Fruit fly (Drosophila melanogaster) S2 (cell line): ENCODE measurements around the gene CG43630.

Experiments used
- CG8478 ChIP-seq: fragments of >200 bp; optimal IDR thresholded peaks from 2 replicates; lab custom pipeline; 2018
- CTCF ChIP-seq, 2 experiments: fragments of >200 bp; optimal IDR thresholded peaks; 2 replicates each; lab custom pipeline; 2018

The CG43630 gene

DNA sequence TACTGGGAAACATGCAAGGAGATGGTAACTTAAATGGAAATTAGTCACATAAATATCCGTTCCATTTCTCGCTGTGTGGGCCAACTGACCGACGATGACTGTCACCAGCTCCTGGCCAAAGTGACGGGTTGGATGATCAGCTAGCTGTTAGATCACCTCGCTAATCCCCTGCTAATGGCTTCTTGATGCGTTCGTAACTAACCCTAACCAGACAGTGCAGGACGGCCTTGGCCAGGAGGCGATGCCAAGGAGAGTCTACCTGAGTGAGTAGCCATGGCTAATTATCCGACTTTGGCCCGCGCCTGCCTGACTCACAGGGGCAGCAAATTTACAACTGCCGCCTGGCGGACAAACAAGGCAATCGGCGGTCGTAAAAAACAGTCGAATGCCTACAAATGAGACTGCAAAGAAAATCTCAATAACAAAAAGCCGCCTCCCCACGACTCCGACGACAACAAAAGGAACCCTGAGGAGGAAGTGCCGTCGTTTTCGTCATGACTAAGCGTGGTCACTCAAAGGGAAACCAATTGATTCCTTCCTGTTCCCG lies 30.2 kb downstream of the CG43630 start:
- no peak for TF ChIP-seq CTCF (optimal IDR thresholded peaks at IDR 0.05; lab: Kevin White, UChicago)
- TF ChIP-seq CG8478 (lab: Kevin White, UChicago) = no peak

DNA sequence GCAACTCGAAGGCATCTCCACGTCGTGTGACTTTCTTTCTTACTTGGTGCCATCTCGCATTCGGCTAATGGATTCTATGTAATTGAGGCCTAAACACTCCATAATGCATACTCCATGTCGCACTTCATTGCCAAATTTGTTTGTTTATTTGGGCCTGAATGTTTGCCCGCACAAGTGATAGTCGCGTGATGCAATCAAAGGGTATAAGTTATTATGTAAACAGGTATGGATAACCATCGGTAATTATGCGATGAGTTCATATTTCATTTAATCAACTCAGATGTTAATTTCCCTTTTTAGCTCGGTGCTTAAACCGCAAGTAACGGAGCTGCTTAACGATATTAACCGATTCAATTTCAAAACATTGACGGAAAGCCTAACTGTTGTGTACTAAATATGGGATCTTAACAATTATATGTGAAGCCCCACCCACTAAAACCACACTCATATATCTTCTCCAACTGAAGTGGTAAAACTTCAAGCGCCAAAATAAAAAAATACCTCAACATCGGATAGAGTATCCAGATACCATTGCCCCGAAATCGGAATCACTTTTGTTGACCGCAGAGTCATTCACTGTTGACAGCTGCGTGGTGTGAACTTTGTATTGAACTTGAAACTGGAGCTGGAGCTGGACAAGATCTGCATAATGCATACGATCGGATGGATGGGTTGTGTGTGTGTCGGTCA lies 31.3 kb downstream of the CG43630 start:
- TF ChIP-seq CG8478 (lab: Kevin White, UChicago) (no peak), CTCF (optimal IDR thresholded peaks at IDR 0.05; lab: Kevin White, UChicago) (no peak)

DNA sequence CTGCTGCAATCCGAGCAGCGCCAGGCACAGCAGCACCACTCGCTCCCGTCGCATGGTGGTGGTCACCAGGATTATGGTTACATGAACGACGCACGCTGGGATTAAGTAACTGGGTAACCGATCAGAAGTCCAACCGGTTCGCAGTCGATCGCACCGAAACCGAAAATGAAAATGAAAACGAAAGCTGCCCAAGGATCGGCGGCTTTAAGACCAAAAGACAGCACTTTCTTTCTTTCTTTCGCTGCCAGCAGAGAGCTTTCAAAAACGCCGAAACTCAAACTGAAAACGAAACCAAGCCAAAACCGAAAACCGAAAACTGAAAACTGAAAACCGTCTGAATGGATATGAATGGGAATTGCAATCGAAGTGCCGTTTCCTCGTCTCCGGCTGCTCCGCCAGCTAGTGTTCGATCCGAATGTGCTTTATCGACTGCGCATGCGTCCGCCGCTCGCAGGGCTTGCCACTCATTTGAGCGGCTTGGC lies 34.0 kb downstream of the CG43630 start, which contains the start of gene CG6753:
Gene CG6753, minus strand, starts transcription at position 432 of the 482 bp plus-strand sequence.
- TF ChIP-seq CTCF (optimal IDR thresholded peaks at IDR 0.05; lab: Kevin White, UChicago) (no peak), CG8478 (lab: Kevin White, UChicago) (no peak)

DNA sequence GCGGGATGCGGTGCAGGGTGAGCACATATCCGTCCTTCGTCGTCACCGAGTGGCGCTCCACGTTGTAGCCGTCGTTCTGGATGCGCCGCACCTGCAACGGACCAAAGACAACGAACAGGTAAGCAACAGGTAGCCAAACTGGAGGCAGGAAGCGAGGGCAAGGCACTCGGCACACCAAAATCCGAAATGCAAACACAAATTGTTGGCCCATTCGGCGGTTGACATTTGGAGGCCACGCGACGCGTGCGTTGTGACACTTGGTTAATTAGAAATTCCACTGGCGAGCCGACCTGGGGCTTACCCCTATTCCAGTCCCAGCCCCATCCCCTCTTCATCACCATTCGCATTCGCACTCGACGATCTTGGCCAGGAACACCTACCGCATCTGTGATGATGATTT lies 34.4 kb downstream of the CG43630 start:
- TF ChIP-seq CG8478 (lab: Kevin White, UChicago) (no peak), CTCF (optimal IDR thresholded peaks at IDR 0.05; lab: Kevin White, UChicago) (no peak)

DNA sequence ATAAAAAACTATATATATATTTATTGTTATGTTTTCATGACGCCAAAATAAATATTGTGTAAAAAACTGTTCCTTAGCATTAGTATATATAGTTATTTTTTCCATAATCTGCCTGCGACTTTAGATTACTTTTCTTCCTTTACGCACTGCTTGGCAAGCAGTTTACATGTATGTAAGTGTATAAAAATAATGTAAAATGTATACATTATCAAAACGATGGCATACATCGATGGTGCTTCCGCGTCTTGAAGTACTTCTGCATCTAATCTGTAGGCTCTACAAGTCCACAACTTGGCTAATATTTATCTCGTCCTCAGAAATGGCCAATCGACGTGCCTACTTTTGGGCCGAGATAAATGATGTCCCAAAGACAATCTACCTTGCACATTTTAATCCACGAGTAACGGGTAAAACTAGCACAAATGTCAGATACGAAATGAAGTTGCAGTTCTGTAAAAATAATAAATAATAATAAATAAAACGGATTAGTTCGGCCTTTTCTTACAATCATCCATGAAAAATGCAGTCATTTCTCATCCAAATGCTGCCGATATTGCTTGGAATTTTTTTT lies 38.0 kb downstream of the CG43630 start, which contains the start of gene CG11608:
Gene CG11608, plus strand, starts transcription at position 521 of the 571 bp plus-strand sequence.
- TF ChIP-seq CG8478 (lab: Kevin White, UChicago) (no peak), CTCF (optimal IDR thresholded peaks at IDR 0.05; lab: Kevin White, UChicago) (peak; percentile 62 to 74)

DNA sequence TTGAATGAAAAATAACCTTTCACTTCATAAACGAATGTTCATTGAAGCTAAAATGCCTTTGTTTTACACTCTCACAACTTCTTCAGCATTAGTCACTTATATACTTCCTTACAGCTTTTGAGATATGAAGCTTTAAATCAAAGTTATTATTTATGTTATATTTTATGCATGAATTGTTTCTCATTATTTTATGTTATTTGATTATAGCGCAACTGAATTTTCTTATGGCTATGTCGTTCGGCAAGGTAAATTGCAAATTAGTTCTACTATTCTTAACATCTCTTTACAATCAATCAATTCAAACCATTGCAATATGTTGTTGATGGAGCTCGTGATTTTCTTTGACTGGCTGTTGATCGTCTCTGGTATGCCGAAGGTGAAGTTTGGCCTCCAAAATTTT lies 39.8 kb downstream of the CG43630 start, which contains the start of gene CG11600:
Gene CG11600, plus strand, starts transcription at position 301 of the 400 bp plus-strand sequence.
- TF ChIP-seq CTCF (optimal IDR thresholded peaks at IDR 0.05; lab: Kevin White, UChicago) (no peak), CG8478 (lab: Kevin White, UChicago) (no peak)

DNA sequence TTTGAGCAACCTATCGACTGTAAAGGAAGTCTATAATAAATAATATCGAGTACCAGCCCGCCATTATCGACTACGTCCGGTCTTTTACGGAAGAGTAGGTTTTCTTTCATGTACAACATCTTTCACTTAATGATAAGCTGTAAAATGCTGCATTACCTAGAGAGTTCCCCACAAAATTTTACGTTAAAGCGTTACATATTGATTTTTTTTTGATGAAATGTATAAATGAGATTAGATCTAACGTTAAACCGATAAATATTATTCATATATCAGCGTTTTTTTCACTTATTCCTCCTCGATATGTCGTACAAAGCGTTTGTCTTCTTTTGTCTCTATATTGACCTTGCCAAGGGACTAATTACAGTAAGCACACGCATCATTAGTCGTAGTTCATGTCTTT lies 41.4 kb downstream of the CG43630 start, which contains the start of gene CG11598:
Gene CG11598, plus strand, starts transcription at position 301 of the 400 bp plus-strand sequence.
- TF ChIP-seq CG8478 (lab: Kevin White, UChicago) (no peak), CTCF (optimal IDR thresholded peaks at IDR 0.05; lab: Kevin White, UChicago) (no peak)

DNA sequence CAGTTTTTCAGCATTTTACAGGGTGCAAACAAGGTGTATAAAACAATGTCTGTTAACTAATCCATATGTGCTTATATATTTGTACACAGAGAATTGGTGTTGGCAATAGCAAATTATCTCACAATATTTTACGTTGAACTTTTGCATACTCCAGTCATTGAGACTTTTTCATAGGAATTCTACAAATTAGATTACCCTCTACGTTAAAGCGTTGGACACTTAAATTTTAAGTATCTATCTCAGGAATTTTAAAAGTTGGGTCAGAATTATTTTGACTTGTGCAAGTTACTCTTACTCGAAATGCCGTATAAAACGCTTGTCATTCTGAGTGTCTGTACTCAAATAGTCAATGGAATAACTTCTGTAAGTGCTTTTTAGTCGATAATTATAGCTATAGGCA lies 43.0 kb downstream of the CG43630 start, which contains the start of gene CG18530:
Gene CG18530, plus strand, starts transcription at position 301 of the 400 bp plus-strand sequence.
- TF ChIP-seq CTCF (optimal IDR thresholded peaks at IDR 0.05; lab: Kevin White, UChicago) = no peak

DNA sequence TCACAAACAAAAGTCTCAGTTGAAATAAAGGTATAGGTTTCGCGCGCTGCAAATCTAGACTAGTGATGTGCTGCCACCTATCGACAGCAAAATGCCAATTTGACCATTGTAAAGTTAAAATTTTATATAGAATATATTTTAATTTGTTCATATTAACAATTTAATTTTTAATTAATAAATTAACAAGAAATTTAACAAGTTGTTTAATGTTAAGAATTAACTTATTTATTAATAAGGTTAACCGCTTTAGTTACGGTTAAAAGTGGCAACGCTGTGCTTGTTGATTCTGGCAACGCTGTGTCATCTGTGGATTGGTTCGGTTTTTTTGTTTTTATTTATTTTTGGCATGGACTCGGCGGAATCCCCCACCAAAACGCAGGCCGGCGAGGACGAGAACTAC lies 45.7 kb downstream of the CG43630 start, which contains the start of gene Not10:
Gene Not10, plus strand, starts transcription at position 279 of the 400 bp plus-strand sequence.
- TF ChIP-seq CG8478 (lab: Kevin White, UChicago) (no peak), CTCF (optimal IDR thresholded peaks at IDR 0.05; lab: Kevin White, UChicago) (peak in 1 of 2 experiments; percentile 9)

DNA sequence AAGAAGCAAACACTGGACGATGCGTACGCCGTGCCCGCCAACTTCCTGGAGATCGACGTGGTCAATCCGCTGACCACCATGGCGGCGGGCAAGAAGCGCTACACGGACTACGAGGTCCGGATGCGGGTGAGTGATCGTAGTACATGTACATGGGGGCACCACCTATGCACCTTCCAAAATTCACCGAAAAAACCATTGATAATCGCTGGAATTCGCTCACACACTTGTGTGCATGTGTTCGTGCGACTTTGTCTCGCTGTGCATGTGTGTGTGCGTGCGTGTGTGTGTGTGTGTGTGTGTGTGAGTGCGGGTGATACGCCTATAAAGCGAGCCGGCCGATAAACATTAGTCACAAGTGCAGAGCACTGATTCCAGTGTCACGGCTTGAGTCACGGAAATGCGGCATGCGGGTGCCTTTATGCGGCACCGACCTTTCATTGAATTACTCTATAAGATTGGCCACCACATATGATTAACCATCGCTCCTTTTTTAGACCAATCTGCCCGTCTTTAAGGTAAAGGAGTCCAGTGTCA lies 47.6 kb downstream of the CG43630 start:
- TF ChIP-seq CTCF (optimal IDR thresholded peaks at IDR 0.05; lab: Kevin White, UChicago) (no peak), CG8478 (lab: Kevin White, UChicago) (no peak)

DNA sequence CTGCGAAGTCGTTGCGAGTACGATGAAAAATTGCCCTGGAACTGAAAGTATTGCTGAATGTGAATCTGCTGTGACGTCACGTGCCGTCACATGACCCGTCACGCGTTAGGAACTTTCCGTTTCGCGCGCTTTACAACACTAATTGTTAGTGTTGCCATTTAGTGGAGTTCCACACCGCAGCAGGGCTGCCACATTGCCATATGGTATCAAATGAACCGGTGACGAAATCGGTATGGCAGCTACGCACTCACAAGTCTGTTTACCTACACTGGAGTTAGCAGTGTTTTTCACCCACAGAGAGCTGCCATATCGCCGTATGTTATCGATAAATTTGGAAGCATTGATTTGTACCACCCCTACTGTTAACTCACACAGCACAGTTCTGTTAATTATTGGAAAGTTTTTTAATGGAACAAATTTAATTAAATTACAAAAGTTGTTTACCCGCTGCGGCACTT lies 48.3 kb downstream of the CG43630 start, which contains the start of the genes Vha55 and Snx3:
Gene Vha55, minus strand, starts transcription at position 139 of the 458 bp plus-strand sequence.
Gene Snx3, plus strand, starts transcription at position 341 of the 458 bp plus-strand sequence.
- TF ChIP-seq CG8478 (lab: Kevin White, UChicago) = no peak
- peak; percentile 79 to 90 for TF ChIP-seq CTCF (optimal IDR thresholded peaks at IDR 0.05; lab: Kevin White, UChicago)

DNA sequence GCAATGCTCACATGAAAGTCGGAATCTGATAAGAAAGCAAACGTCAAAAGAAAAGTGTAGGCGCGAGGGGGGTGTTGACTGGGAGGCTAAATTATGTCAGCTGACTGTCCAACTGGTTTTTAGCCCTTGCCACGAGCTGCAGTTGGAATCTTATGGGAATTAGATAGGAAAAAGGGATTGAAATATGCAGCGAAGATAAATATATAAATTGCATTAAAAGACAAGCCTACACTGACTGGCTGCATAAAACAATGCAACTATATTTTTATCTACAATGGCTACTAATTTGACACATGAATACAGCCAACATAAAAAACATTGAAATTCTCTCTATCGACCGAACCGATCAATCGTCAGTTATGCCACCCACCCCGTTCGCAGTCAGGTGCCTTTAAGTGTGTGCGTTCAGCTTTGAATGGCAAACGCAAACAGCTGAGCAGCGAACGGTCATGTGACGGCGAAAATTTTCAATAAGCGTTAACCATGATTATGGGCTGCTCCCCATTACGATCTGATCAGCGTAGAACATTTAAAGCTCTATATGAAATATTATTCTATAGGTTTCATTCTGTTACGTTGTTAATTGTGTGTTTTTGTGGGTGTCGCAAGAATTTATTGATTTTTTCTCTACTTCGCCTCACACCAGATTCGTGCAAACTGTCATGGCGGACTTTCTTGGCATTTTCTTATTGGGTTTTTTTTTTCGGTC lies 49.2 kb downstream of the CG43630 start:
- TF ChIP-seq CTCF (optimal IDR thresholded peaks at IDR 0.05; lab: Kevin White, UChicago) = no peak
- TF ChIP-seq CG8478 (lab: Kevin White, UChicago) = no peak
